Fruit fly (Drosophila melanogaster) whole organism, embryonic: Measurements from ENCODE around the gene HDAC1.
A peak's percentile ranks its signal among the peaks of the same experiment; 100 is the strongest.

ENCODE experiments used
- Abd-B ChIP-seq: fragments of 200-800 bp; sonication (Bioruptor generic); optimal IDR thresholded peaks from 2 replicates; lab custom pipeline; 2018; ENCODE audit warnings: missing biosample characterization, mild to moderate bottlenecking, missing genetic modification characterization, moderate library complexity
- BtbVII ChIP-seq: fragments of 200-800 bp; sonication (Bioruptor generic); optimal IDR thresholded peaks from 3 replicates; lab custom pipeline; 2017; ENCODE audit warnings: missing biosample characterization, mild to moderate bottlenecking, missing genetic modification characterization
- CG10979 ChIP-seq: fragments of 200-800 bp; sonication (Bioruptor generic); optimal IDR thresholded peaks from 2 replicates; lab custom pipeline; 2018; ENCODE audit warnings: missing biosample characterization, mild to moderate bottlenecking, missing genetic modification characterization, moderate library complexity
- CG11456 ChIP-seq: fragments of 200-800 bp; sonication (Bioruptor generic); IDR thresholded peaks from 3 replicates; pipeline ENCODE4 v1.3.6; 2022; ENCODE audit warnings: missing biosample characterization, missing genetic modification characterization
- CG14050 ChIP-seq: fragments of 200-800 bp; sonication (Bioruptor generic); IDR thresholded peaks from 3 replicates; pipeline ENCODE4 v1.3.6; 2022; ENCODE audit warnings: missing biosample characterization, missing genetic modification characterization
- CG15269 ChIP-seq: fragments of 200-800 bp; sonication (Bioruptor generic); optimal IDR thresholded peaks from 2 replicates; lab custom pipeline; 2018; ENCODE audit warnings: missing biosample characterization, mild to moderate bottlenecking, missing genetic modification characterization, moderate library complexity
- CG16779 ChIP-seq: fragments of 200-800 bp; sonication (Bioruptor generic); IDR thresholded peaks from 2 replicates; pipeline ENCODE4 v1.3.6; 2022; ENCODE audit warnings: missing biosample characterization, missing genetic modification characterization
- CG17359 ChIP-seq: fragments of 200-800 bp; sonication (Bioruptor generic); optimal IDR thresholded peaks from 3 replicates; lab custom pipeline; 2018; ENCODE audit warnings: missing biosample characterization, mild to moderate bottlenecking, missing genetic modification characterization, moderate library complexity
- CG2712 ChIP-seq: fragments of 200-800 bp; optimal IDR thresholded peaks from 3 replicates; lab custom pipeline; 2019; ENCODE audit warnings: missing biosample characterization, mild to moderate bottlenecking, missing genetic modification characterization, moderate library complexity
- CG34224 ChIP-seq: fragments of 200-800 bp; sonication (Bioruptor generic); IDR thresholded peaks from 3 replicates; pipeline ENCODE4 v1.3.6; 2022; ENCODE audit warnings: missing biosample characterization, missing genetic modification characterization; ENCODE audit not compliant: partially characterized antibody
- CG34422 ChIP-seq: fragments of 200-800 bp; sonication (Bioruptor generic); IDR thresholded peaks from 3 replicates; pipeline ENCODE4 v1.3.6; 2022; ENCODE audit warnings: missing biosample characterization, missing genetic modification characterization
- CG42726 ChIP-seq: fragments of 200-800 bp; sonication (Bioruptor generic); IDR thresholded peaks from 2 replicates; pipeline ENCODE4 v1.3.6; 2022; ENCODE audit warnings: missing biosample characterization, missing genetic modification characterization; ENCODE audit not compliant: partially characterized antibody
- CG4424 ChIP-seq: fragments of 200-800 bp; sonication (Bioruptor generic); optimal IDR thresholded peaks from 3 replicates; lab custom pipeline; 2016; ENCODE audit warnings: missing biosample characterization, missing genetic modification characterization
- CG5953 ChIP-seq: fragments of 200-800 bp; sonication (Bioruptor generic); IDR thresholded peaks from 2 replicates; pipeline ENCODE4 v1.3.6; 2022; ENCODE audit warnings: missing biosample characterization, missing genetic modification characterization
- CG6791 ChIP-seq: fragments of 200-800 bp; sonication (Bioruptor generic); IDR thresholded peaks from 3 replicates; pipeline ENCODE4 v1.3.6; 2022; ENCODE audit warnings: missing biosample characterization, missing genetic modification characterization; ENCODE audit not compliant: partially characterized antibody
- CG7786 ChIP-seq: fragments of 200-800 bp; sonication (Bioruptor generic); optimal IDR thresholded peaks from 2 replicates; lab custom pipeline; 2016; ENCODE audit warnings: missing biosample characterization, missing genetic modification characterization
- CG8765 ChIP-seq: fragments of 200-800 bp; sonication (Bioruptor generic); IDR thresholded peaks from 2 replicates; pipeline ENCODE4 v1.3.6; 2022; ENCODE audit warnings: missing biosample characterization, missing genetic modification characterization
- CG9797 ChIP-seq: fragments of 200-800 bp; sonication (Bioruptor generic); optimal IDR thresholded peaks from 3 replicates; lab custom pipeline; 2018; ENCODE audit warnings: missing biosample characterization, mild to moderate bottlenecking, missing genetic modification characterization
- Camta ChIP-seq: fragments of 200-800 bp; sonication (Bioruptor generic); optimal IDR thresholded peaks from 2 replicates; lab custom pipeline; 2016; ENCODE audit warnings: missing biosample characterization, missing genetic modification characterization
- Dref ChIP-seq: fragments of 200-800 bp; sonication (Bioruptor generic); IDR thresholded peaks from 2 replicates; pipeline ENCODE4 v1.3.6; 2022; ENCODE audit warnings: missing biosample characterization, missing genetic modification characterization
- Drgx ChIP-seq: fragments of 200-800 bp; sonication (Bioruptor generic); IDR thresholded peaks from 2 replicates; pipeline ENCODE4 v1.3.6; 2022; ENCODE audit warnings: missing biosample characterization, missing genetic modification characterization
- Jarid2 ChIP-seq: fragments of 200-800 bp; sonication (Bioruptor generic); optimal IDR thresholded peaks from 3 replicates; lab custom pipeline; 2017; ENCODE audit warnings: mild to moderate bottlenecking, missing biosample characterization, missing genetic modification reagents, missing genetic modification characterization
- Lim3 ChIP-seq: fragments of 200-800 bp; sonication (Bioruptor generic); IDR thresholded peaks from 2 replicates; pipeline ENCODE4 v1.3.6; 2022; ENCODE audit warnings: missing biosample characterization, missing genetic modification characterization
- Myb ChIP-seq: fragments of 200-800 bp; sonication (Bioruptor generic); optimal IDR thresholded peaks from 2 replicates; lab custom pipeline; 2016; ENCODE audit warnings: missing biosample characterization, missing genetic modification characterization
- NC2α ChIP-seq: fragments of 200-800 bp; sonication (Bioruptor generic); optimal IDR thresholded peaks from 2 replicates; lab custom pipeline; 2016; ENCODE audit warnings: missing biosample characterization, missing genetic modification characterization
- NC2β ChIP-seq: fragments of 200-800 bp; sonication (Bioruptor generic); optimal IDR thresholded peaks from 2 replicates; lab custom pipeline; 2016; ENCODE audit warnings: missing biosample characterization, missing genetic modification characterization
- Neu2 ChIP-seq: fragments of 200-800 bp; sonication (Bioruptor generic); optimal IDR thresholded peaks from 3 replicates; lab custom pipeline; 2016; ENCODE audit warnings: missing biosample characterization, missing genetic modification characterization, borderline replicate concordance
- Nf-YA ChIP-seq: fragments of 200-800 bp; sonication (Bioruptor generic); IDR thresholded peaks from 2 replicates; pipeline ENCODE4 v1.3.6; 2022; ENCODE audit warnings: missing biosample characterization, missing genetic modification characterization
- Optix ChIP-seq: fragments of 200-800 bp; sonication (Bioruptor generic); IDR thresholded peaks from 3 replicates; pipeline ENCODE4 v1.3.6; 2022; ENCODE audit warnings: missing biosample characterization, missing genetic modification characterization
- Vsx1 ChIP-seq: fragments of 200-800 bp; sonication (Bioruptor generic); optimal IDR thresholded peaks from 2 replicates; lab custom pipeline; 2017; ENCODE audit warnings: missing biosample characterization, mild to moderate bottlenecking, missing genetic modification characterization, missing genetic modification reagents
- abd-A ChIP-seq: fragments of 200-800 bp; sonication (Bioruptor generic); optimal IDR thresholded peaks from 3 replicates; lab custom pipeline; 2019; ENCODE audit warnings: missing biosample characterization, mild to moderate bottlenecking, missing genetic modification characterization, moderate library complexity
- caup ChIP-seq: fragments of 200-800 bp; sonication (Bioruptor generic); optimal IDR thresholded peaks from 3 replicates; lab custom pipeline; 2017; ENCODE audit warnings: missing biosample characterization, mild to moderate bottlenecking, missing genetic modification characterization, moderate library complexity; ENCODE audit not compliant: severe bottlenecking
- chn ChIP-seq: fragments of 200-800 bp; sonication (Bioruptor generic); optimal IDR thresholded peaks from 2 replicates; lab custom pipeline; 2016; ENCODE audit warnings: missing biosample characterization, missing genetic modification characterization
- croc ChIP-seq: fragments of 200-800 bp; sonication (Bioruptor generic); conservative IDR thresholded peaks from 3 replicates; pipeline ENCODE4 v1.3.6; 2022; ENCODE audit warnings: missing biosample characterization, missing genetic modification characterization
- da ChIP-seq: fragments of 200-800 bp; sonication (Bioruptor generic); optimal IDR thresholded peaks from 2 replicates; lab custom pipeline; 2016; ENCODE audit warnings: missing biosample characterization, missing genetic modification characterization
- danr ChIP-seq: fragments of 200-800 bp; sonication (Bioruptor generic); IDR thresholded peaks from 2 replicates; pipeline ENCODE4 v1.3.6; 2022; ENCODE audit warnings: missing biosample characterization, missing genetic modification characterization
- dati ChIP-seq: fragments of 200-800 bp; sonication (Bioruptor generic); IDR thresholded peaks from 2 replicates; pipeline ENCODE4 v1.3.6; 2022; ENCODE audit warnings: missing biosample characterization, missing genetic modification characterization
- dimm ChIP-seq: fragments of 200-800 bp; sonication (Bioruptor generic); IDR thresholded peaks from 2 replicates; pipeline ENCODE4 v1.3.6; 2022; ENCODE audit warnings: missing biosample characterization, missing genetic modification characterization
- dm ChIP-seq: fragments of 200-800 bp; sonication (Bioruptor generic); optimal IDR thresholded peaks from 3 replicates; lab custom pipeline; 2016; ENCODE audit warnings: missing biosample characterization, missing genetic modification characterization
- dmrt11E ChIP-seq: fragments of 200-800 bp; sonication (Bioruptor generic); optimal IDR thresholded peaks from 3 replicates; lab custom pipeline; 2018; ENCODE audit warnings: missing biosample characterization, mild to moderate bottlenecking, missing genetic modification characterization, moderate library complexity
- eyg ChIP-seq: fragments of 200-800 bp; sonication (Bioruptor generic); optimal IDR thresholded peaks from 3 replicates; lab custom pipeline; 2016; ENCODE audit warnings: missing biosample characterization, missing genetic modification characterization
- fd3F ChIP-seq: fragments of 200-800 bp; sonication (Bioruptor generic); optimal IDR thresholded peaks from 2 replicates; lab custom pipeline; 2018; ENCODE audit warnings: missing biosample characterization, mild to moderate bottlenecking, missing genetic modification characterization, moderate library complexity
- fru ChIP-seq: fragments of >200 bp; optimal IDR thresholded peaks from 2 replicates; lab custom pipeline; 2017
- ham ChIP-seq: fragments of 200-800 bp; sonication (Bioruptor generic); IDR thresholded peaks from 2 replicates; pipeline ENCODE4 v1.3.6; 2022; ENCODE audit warnings: missing biosample characterization, missing genetic modification characterization
- p53 ChIP-seq: fragments of 200-800 bp; sonication (Bioruptor generic); optimal IDR thresholded peaks from 2 replicates; lab custom pipeline; 2016; ENCODE audit warnings: missing biosample characterization, missing genetic modification characterization
- peb ChIP-seq: fragments of 200-800 bp; sonication (Bioruptor generic); IDR thresholded peaks from 2 replicates; pipeline ENCODE4 v1.3.6; 2022; ENCODE audit warnings: missing biosample characterization, missing genetic modification characterization
- pfk ChIP-seq: fragments of 200-800 bp; sonication (Bioruptor generic); optimal IDR thresholded peaks from 2 replicates; lab custom pipeline; 2018; ENCODE audit warnings: missing biosample characterization, mild to moderate bottlenecking, missing genetic modification characterization, moderate library complexity
- sens ChIP-seq: fragments of 200-800 bp; sonication (Bioruptor generic); peaks from one replicate; lab custom pipeline; 2016; ENCODE audit warnings: missing biosample characterization, missing genetic modification characterization
- seq ChIP-seq: fragments of 200-800 bp; sonication (Bioruptor generic); IDR thresholded peaks from 2 replicates; pipeline ENCODE4 v1.3.6; 2022; ENCODE audit warnings: missing biosample characterization, missing genetic modification characterization
- sima ChIP-seq: fragments of 200-800 bp; sonication (Bioruptor generic); optimal IDR thresholded peaks from 2 replicates; lab custom pipeline; 2016; ENCODE audit warnings: missing biosample characterization, missing genetic modification characterization
- wdn ChIP-seq: fragments of 200-800 bp; sonication (Bioruptor generic); IDR thresholded peaks from 2 replicates; pipeline ENCODE4 v1.3.6; 2022; ENCODE audit warnings: missing biosample characterization, missing genetic modification characterization
- zf30C ChIP-seq: fragments of 200-800 bp; sonication (Bioruptor generic); optimal IDR thresholded peaks from 3 replicates; lab custom pipeline; 2018; ENCODE audit warnings: missing biosample characterization, mild to moderate bottlenecking, missing genetic modification characterization

Gene HDAC1

dm6 chr3L:4606739-4607428 is 19.6 kb upstream of the HDAC1 start (continued):
- TF ChIP-seq CG17359 (tag; lab: Kevin White, UChicago) (peak; percentile 6), fru (lab: Kevin White, UChicago) (no peak), Myb (GFP tag; lab: Kevin White, UChicago) (no peak), Optix (GFP tag; lab: Robert Waterston, UW) (no peak), eyg (GFP tag; lab: Kevin White, UChicago) (no peak), Dref (GFP tag; lab: Robert Waterston, UW) (no peak), fd3F (no peak), sens (GFP tag; lab: Kevin White, UChicago) (peak; percentile 84), dati (GFP tag; lab: Robert Waterston, UW) (no peak), dmrt11E (peak; percentile 34), danr (GFP tag; lab: Robert Waterston, UW) (no peak), CG14050 (no peak), CG34224 (GFP tag; lab: Robert Waterston, UW) (no peak), Nf-YA (GFP tag; lab: Robert Waterston, UW) (no peak), pfk (GFP tag; lab: Kevin White, UChicago) (no peak), sima (GFP tag; lab: Kevin White, UChicago) (no peak), CG34422 (GFP tag; lab: Robert Waterston, UW) (no peak), Camta (GFP tag; lab: Kevin White, UChicago) (no peak), CG42726 (no peak), CG8765 (GFP tag; lab: Robert Waterston, UW) (no peak), peb (GFP tag; lab: Robert Waterston, UW) (no peak), CG15269 (no peak), dm (GFP tag; lab: Kevin White, UChicago) (no peak), dimm (GFP tag; lab: Robert Waterston, UW) (no peak), seq (0 out of 2 replicates have a peak, but pooled peaks have one; percentile 12), Abd-B (no peak), Neu2 (no peak), CG6791 (GFP tag; lab: Robert Waterston, UW) (no peak), CG2712 (tag; lab: Kevin White, UChicago) (peak; percentile 47), CG10979 (tag; lab: Kevin White, UChicago) (peak; percentile 47), da (GFP tag; lab: Kevin White, UChicago) (no peak), BtbVII (no peak), wdn (GFP tag; lab: Robert Waterston, UW) (no peak), NC2α (GFP tag; lab: Kevin White, UChicago) (no peak), ham (GFP tag; lab: Robert Waterston, UW) (no peak), Drgx (GFP tag; lab: Robert Waterston, UW) (no peak), CG5953 (GFP tag; lab: Robert Waterston, UW) (no peak), Jarid2 (GFP tag; lab: Kevin White, UChicago) (no peak), caup (no peak), zf30C (no peak), CG16779 (GFP tag; lab: Robert Waterston, UW) (no peak), CG7786 (no peak), chn (GFP tag; lab: Kevin White, UChicago) (no peak), CG11456 (GFP tag; lab: Robert Waterston, UW) (no peak), croc (GFP tag; lab: Robert Waterston, UW) (no peak), Vsx1 (GFP tag; lab: Kevin White, UChicago) (peak; percentile 11), Lim3 (no peak), NC2β (GFP tag; lab: Kevin White, UChicago) (no peak), p53 (no peak), CG9797 (GFP tag; lab: Kevin White, UChicago) (no peak), CG4424 (GFP tag; lab: Kevin White, UChicago) (no peak), abd-A (no peak)
